Fruit fly (Drosophila melanogaster) whole organism, embryonic: ENCODE data around the gene CG16854.

Source experiments
- CG12391 ChIP-seq: fragments of 200-800 bp; sonication (Bioruptor generic); optimal IDR thresholded peaks from 3 replicates; lab custom pipeline; 2018; ENCODE audit warnings: missing biosample characterization, mild to moderate bottlenecking, missing genetic modification characterization, moderate library complexity
- CG12659 ChIP-seq: fragments of 200-800 bp; sonication (Bioruptor generic); optimal IDR thresholded peaks from 3 replicates; lab custom pipeline; 2017; ENCODE audit warnings: mild to moderate bottlenecking, missing biosample characterization, missing genetic modification reagents, missing genetic modification characterization
- CG16815 ChIP-seq: fragments of 200-800 bp; sonication (Bioruptor generic); optimal IDR thresholded peaks from 3 replicates; lab custom pipeline; 2017; ENCODE audit warnings: missing biosample characterization, mild to moderate bottlenecking, missing genetic modification characterization
- CG17361 ChIP-seq: fragments of 200-800 bp; sonication (Bioruptor generic); IDR thresholded peaks from 3 replicates; pipeline ENCODE4 v1.3.6; 2022; ENCODE audit warnings: missing biosample characterization, missing genetic modification characterization
- CG17385 ChIP-seq: fragments of 200-800 bp; sonication (Bioruptor generic); optimal IDR thresholded peaks from 3 replicates; lab custom pipeline; 2018; ENCODE audit warnings: missing biosample characterization, mild to moderate bottlenecking, missing genetic modification characterization
- CG32532 ChIP-seq: fragments of 200-800 bp; sonication (Bioruptor generic); IDR thresholded peaks from 2 replicates; pipeline ENCODE4 v1.3.6; 2022; ENCODE audit warnings: missing biosample characterization, missing genetic modification characterization
- CG4820 ChIP-seq: fragments of 200-800 bp; sonication (Bioruptor generic); optimal IDR thresholded peaks from 3 replicates; lab custom pipeline; 2016; ENCODE audit warnings: missing biosample characterization, missing genetic modification characterization
- CG9437 ChIP-seq: fragments of 200-800 bp; sonication (Bioruptor generic); optimal IDR thresholded peaks from 2 replicates; lab custom pipeline; 2018; ENCODE audit warnings: missing biosample characterization, mild to moderate bottlenecking, missing genetic modification characterization
- CG9817 ChIP-seq: fragments of 200-800 bp; sonication (Bioruptor generic); optimal IDR thresholded peaks from 2 replicates; lab custom pipeline; 2018; ENCODE audit warnings: missing biosample characterization, mild to moderate bottlenecking, missing genetic modification characterization, moderate library complexity
- Camta ChIP-seq: fragments of 200-800 bp; sonication (Bioruptor generic); optimal IDR thresholded peaks from 2 replicates; lab custom pipeline; 2016; ENCODE audit warnings: missing biosample characterization, missing genetic modification characterization
- Dip3 ChIP-seq: fragments of 200-800 bp; sonication (Bioruptor generic); optimal IDR thresholded peaks from 3 replicates; lab custom pipeline; 2016; ENCODE audit warnings: missing biosample characterization, missing genetic modification characterization
- E2f1 ChIP-seq: fragments of 200-800 bp; sonication (Bioruptor generic); IDR thresholded peaks from 2 replicates; pipeline ENCODE4 v1.3.6; 2022; ENCODE audit warnings: missing biosample characterization, missing genetic modification characterization
- Eip74EF ChIP-seq, 2 experiments: fragments of 200-800 bp in 1 of 2; fragments of >200 bp in 1 of 2; sonication (Bioruptor generic) in 1 of 2; optimal IDR thresholded peaks; 2 replicates each; lab custom pipeline; 2017 to 2019; ENCODE audit warnings: missing biosample characterization in 2 of 2, missing genetic modification characterization in 2 of 2, mild to moderate bottlenecking in 1 of 2, moderate library complexity in 1 of 2
- HLH54F ChIP-seq: fragments of 200-800 bp; sonication (Bioruptor generic); optimal IDR thresholded peaks from 3 replicates; lab custom pipeline; 2016; ENCODE audit warnings: missing biosample characterization, missing genetic modification characterization
- Neu2 ChIP-seq: fragments of 200-800 bp; sonication (Bioruptor generic); optimal IDR thresholded peaks from 3 replicates; lab custom pipeline; 2016; ENCODE audit warnings: missing biosample characterization, missing genetic modification characterization, borderline replicate concordance
- Oli ChIP-seq: fragments of 200-800 bp; sonication (Bioruptor generic); optimal IDR thresholded peaks from 2 replicates; lab custom pipeline; 2018; ENCODE audit warnings: missing biosample characterization, mild to moderate bottlenecking, missing genetic modification characterization, moderate library complexity
- Ptx1 ChIP-seq: fragments of 200-800 bp; sonication (Bioruptor generic); IDR thresholded peaks from 2 replicates; pipeline ENCODE4 v1.3.6; 2022; ENCODE audit warnings: missing biosample characterization, missing genetic modification characterization
- Usf ChIP-seq: fragments of 200-800 bp; sonication (Bioruptor generic); optimal IDR thresholded peaks from 2 replicates; lab custom pipeline; 2017; ENCODE audit warnings: missing genotype, missing biosample characterization, missing genetic modification characterization
- Xrp1 ChIP-seq: fragments of 200-800 bp; sonication (Bioruptor generic); IDR thresholded peaks from 2 replicates; pipeline ENCODE4 v1.3.6; 2022; ENCODE audit warnings: missing biosample characterization, missing genetic modification characterization
- crol ChIP-seq: fragments of 200-800 bp; sonication (Bioruptor generic); IDR thresholded peaks from 2 replicates; pipeline ENCODE4 v1.3.6; 2022; ENCODE audit warnings: missing biosample characterization, missing genetic modification characterization
- dmrt99B ChIP-seq: fragments of 200-800 bp; sonication (Bioruptor generic); optimal IDR thresholded peaks from 2 replicates; lab custom pipeline; 2018; ENCODE audit warnings: missing biosample characterization, mild to moderate bottlenecking, missing genetic modification characterization, moderate library complexity
- dpn ChIP-seq, 2 experiments: fragments of 200-800 bp; sonication (Bioruptor generic); optimal IDR thresholded peaks; 3 replicates each; lab custom pipeline; 2016; ENCODE audit warnings: missing biosample characterization in 2 of 2, missing genetic modification characterization in 2 of 2
- fru ChIP-seq: fragments of >200 bp; optimal IDR thresholded peaks from 2 replicates; lab custom pipeline; 2017
- gcm ChIP-seq: fragments of 200-800 bp; sonication (Bioruptor generic); optimal IDR thresholded peaks from 2 replicates; lab custom pipeline; 2019; ENCODE audit warnings: missing biosample characterization, mild to moderate bottlenecking, missing genetic modification characterization, moderate library complexity
- grau ChIP-seq: fragments of 200-800 bp; optimal IDR thresholded peaks from 3 replicates; lab custom pipeline; 2019; ENCODE audit warnings: missing biosample characterization, mild to moderate bottlenecking, missing genetic modification characterization, moderate library complexity
- hbn ChIP-seq: fragments of 200-800 bp; sonication (Bioruptor generic); IDR thresholded peaks from 2 replicates; pipeline ENCODE4 v1.3.6; 2022; ENCODE audit warnings: missing biosample characterization, missing genetic modification characterization; ENCODE audit not compliant: partially characterized antibody
- ind ChIP-seq: fragments of 200-800 bp; sonication (Bioruptor generic); optimal IDR thresholded peaks from 3 replicates; lab custom pipeline; 2016; ENCODE audit warnings: missing biosample characterization, missing genetic modification characterization
- mam ChIP-seq: fragments of 200-800 bp; sonication (Bioruptor generic); optimal IDR thresholded peaks from 3 replicates; lab custom pipeline; 2016; ENCODE audit warnings: missing biosample characterization, missing genetic modification characterization
- nmo ChIP-seq: fragments of 200-800 bp; sonication (Bioruptor generic); optimal IDR thresholded peaks from 2 replicates; lab custom pipeline; 2018; ENCODE audit warnings: missing biosample characterization, mild to moderate bottlenecking, missing genetic modification characterization, moderate library complexity
- otp ChIP-seq: fragments of 200-800 bp; sonication (Bioruptor generic); IDR thresholded peaks from 3 replicates; pipeline ENCODE4, ENCODE4 v1.3.6; 2022; ENCODE audit warnings: missing biosample characterization, missing genetic modification characterization
- phol ChIP-seq: fragments of 200-800 bp; sonication (Bioruptor generic); optimal IDR thresholded peaks from 3 replicates; lab custom pipeline; 2018; ENCODE audit warnings: missing biosample characterization, mild to moderate bottlenecking, missing genetic modification characterization, moderate library complexity
- prd ChIP-seq, 3 experiments: fragments of >200 bp in 2 of 3; fragments of 200-800 bp in 1 of 3; sonication (Bioruptor generic) in 1 of 3; optimal IDR thresholded peaks in 2 of 3; IDR thresholded peaks in 1 of 3; 2 replicates in 2 of 3; 3 replicates in 1 of 3; pipeline versions ENCODE4 v1.3.6 to Lab custom; 2017 to 2022; ENCODE audit warnings: missing biosample characterization in 1 of 3, missing genetic modification characterization in 1 of 3
- ranshi ChIP-seq: fragments of 200-800 bp; sonication (Bioruptor generic); IDR thresholded peaks from 2 replicates; pipeline ENCODE4 v1.3.6; 2022; ENCODE audit warnings: missing biosample characterization, missing genetic modification characterization
- row ChIP-seq: fragments of 200-800 bp; sonication (Bioruptor generic); IDR thresholded peaks from 3 replicates; pipeline ENCODE4 v1.3.6; 2022; ENCODE audit warnings: missing biosample characterization, missing genetic modification characterization
- slbo ChIP-seq: fragments of 200-800 bp; sonication (Bioruptor generic); IDR thresholded peaks from 2 replicates; pipeline ENCODE4 v1.3.6; 2022; ENCODE audit warnings: missing biosample characterization, missing genetic modification characterization
- tio ChIP-seq: fragments of 200-800 bp; sonication (Bioruptor generic); optimal IDR thresholded peaks from 2 replicates; lab custom pipeline; 2017; ENCODE audit warnings: missing biosample characterization, missing genetic modification characterization, inconsistent platforms
- toy ChIP-seq: fragments of 200-800 bp; sonication (Bioruptor generic); IDR thresholded peaks from 2 replicates; pipeline ENCODE4 v1.3.6; 2022; ENCODE audit warnings: missing biosample characterization, missing genetic modification characterization
- trem ChIP-seq: fragments of 200-800 bp; optimal IDR thresholded peaks from 3 replicates; lab custom pipeline; 2019; ENCODE audit warnings: missing biosample characterization, mild to moderate bottlenecking, missing genetic modification characterization, moderate library complexity
- unpg ChIP-seq: fragments of 200-800 bp; sonication (Bioruptor generic); optimal IDR thresholded peaks from 3 replicates; lab custom pipeline; 2018; ENCODE audit warnings: missing biosample characterization, mild to moderate bottlenecking, missing genetic modification characterization, moderate library complexity
- zf30C ChIP-seq: fragments of 200-800 bp; sonication (Bioruptor generic); optimal IDR thresholded peaks from 3 replicates; lab custom pipeline; 2018; ENCODE audit warnings: missing biosample characterization, mild to moderate bottlenecking, missing genetic modification characterization

Gene CG16854

dm6 chr2L:11065932-11066823 is 20.3 kb upstream of the CG16854 start (continued):
- peak; percentile 34 for TF ChIP-seq dmrt99B (tag; lab: Kevin White, UChicago)
- no peak for TF ChIP-seq Xrp1 (GFP tag; lab: Robert Waterston, UW)
- TF ChIP-seq CG16815 = peak; percentile 31
- TF ChIP-seq trem (tag; lab: Kevin White, UChicago) = no peak
- peak; percentile 48 for TF ChIP-seq HLH54F (GFP tag; lab: Kevin White, UChicago)
- no peak for TF ChIP-seq ranshi
- no peak for TF ChIP-seq CG17361 (GFP tag; lab: Robert Waterston, UW)
- TF ChIP-seq ind = peak; percentile 46
- no peak for TF ChIP-seq prd (optimal IDR thresholded peaks at IDR 0.05; lab: Kevin White, UChicago)
- TF ChIP-seq prd (GFP tag; IDR thresholded peaks at IDR 0.05; lab: Robert Waterston, UW) = 0 out of 3 replicates have a peak, but pooled peaks have one; percentile 33
- TF ChIP-seq CG12659 (GFP tag; lab: Kevin White, UChicago) = no peak
- no peak for TF ChIP-seq CG12391 (tag; lab: Kevin White, UChicago)
- peak; percentile 13 for TF ChIP-seq Oli (tag; lab: Kevin White, UChicago)
- TF ChIP-seq unpg (GFP tag; lab: Kevin White, UChicago) = peak; percentile 6
- no peak for TF ChIP-seq fru (lab: Kevin White, UChicago)
- peak; percentile 19 for TF ChIP-seq Usf
- TF ChIP-seq CG32532 (GFP tag; lab: Robert Waterston, UW) = 0 out of 2 replicates have a peak, but pooled peaks have one; percentile 36
- peak; percentile 15 for TF ChIP-seq CG9817 (tag; lab: Kevin White, UChicago)
- peak; percentile 71 for TF ChIP-seq CG17385 (GFP tag; lab: Kevin White, UChicago)
- peak; percentile 84 for TF ChIP-seq grau (tag; lab: Kevin White, UChicago)
- peak; percentile 62 for TF ChIP-seq Dip3 (GFP tag; lab: Kevin White, UChicago)
- no peak for TF ChIP-seq hbn (GFP tag; lab: Robert Waterston, UW)
- no peak for TF ChIP-seq E2f1 (GFP tag; lab: Robert Waterston, UW)
- peak in 1 of 2 experiments; percentile 21 for TF ChIP-seq dpn (GFP tag; optimal IDR thresholded peaks at IDR 0.05; lab: Kevin White, UChicago)
- no peak for TF ChIP-seq Neu2
- TF ChIP-seq tio (GFP tag; lab: Kevin White, UChicago) = peak; percentile 39
- peak; percentile 24 for TF ChIP-seq nmo (GFP tag; lab: Kevin White, UChicago)
- TF ChIP-seq phol = peak; percentile 1
- no peak for TF ChIP-seq toy (GFP tag; lab: Robert Waterston, UW)
- TF ChIP-seq CG4820 = peak; percentile 9
- TF ChIP-seq gcm = no peak
- TF ChIP-seq Camta (GFP tag; lab: Kevin White, UChicago) = no peak
- no peak for TF ChIP-seq CG9437 (GFP tag; lab: Kevin White, UChicago)
- no peak for TF ChIP-seq zf30C (GFP tag; lab: Kevin White, UChicago)
- TF ChIP-seq mam = peak; percentile 33
- peak; percentile 44; the same call in 1 of the 2 replicates for TF ChIP-seq Ptx1 (GFP tag; lab: Robert Waterston, UW)
- TF ChIP-seq row (GFP tag; lab: Robert Waterston, UW) = peak; percentile 37; the same call in 2 of the 3 replicates
- TF ChIP-seq Eip74EF (GFP tag; optimal IDR thresholded peaks at IDR 0.05; lab: Kevin White, UChicago) = no peak
- TF ChIP-seq otp (GFP tag; lab: Robert Waterston, UW) = no peak
- TF ChIP-seq crol (GFP tag; lab: Robert Waterston, UW) = peak; percentile 65
- TF ChIP-seq slbo (GFP tag; lab: Robert Waterston, UW) = peak; percentile 11; the same call in 1 of the 2 replicates
